Worm (Caenorhabditis elegans): ENCODE results near the gene gmeb-2.

The gmeb-2 gene

ce11 chrX:15892525-15892924 is 13.6 kb downstream of the gmeb-2 start:
- TF ChIP-seq snpc-1.1 (tag; optimal IDR thresholded peaks at IDR 0.05; ENCODE audit: insufficient read depth): peak; percentile 71
- peak; percentile 40 for TF ChIP-seq snpc-4 (GFP tag; optimal IDR thresholded peaks at IDR 0.05)
- peak in 3 of 4 experiments; percentile 58 to 90 (median 88) for TF ChIP-seq snpc-4 (tag; optimal IDR thresholded peaks at IDR 0.05)
- peak; percentile 49; the same call in 1 of the 2 replicates for TF ChIP-seq hmg-1.2 (GFP tag; IDR thresholded peaks at IDR 0.05)
- TF ChIP-seq bed-1 (GFP tag; IDR thresholded peaks at IDR 0.05): no peak

ce11 chrX:15901214-15901613 is 22.3 kb downstream of the gmeb-2 start:
- TF ChIP-seq B0336.3 (GFP tag; IDR thresholded peaks at IDR 0.05): no peak
- peak; percentile 70; the same call in 1 of the 2 replicates for TF ChIP-seq zfh-2 (GFP tag; conservative IDR thresholded peaks at IDR 0.05)
- no peak for TF ChIP-seq nfya-1 (tag; optimal IDR thresholded peaks at IDR 0.05; ENCODE audit: borderline replicate concordance, insufficient read depth)
- TF ChIP-seq snpc-4 (GFP tag; optimal IDR thresholded peaks at IDR 0.05): no peak
- peak in 2 of 4 experiments; percentile 27 to 75 for TF ChIP-seq snpc-4 (tag; optimal IDR thresholded peaks at IDR 0.05)
- no peak for TF ChIP-seq sptf-2 (GFP tag; optimal IDR thresholded peaks at IDR 0.05)

ce11 chrX:15902835-15903234 is 23.9 kb downstream of the gmeb-2 start:
- TF ChIP-seq nhr-80 (tag; optimal IDR thresholded peaks at IDR 0.05) (no peak), nhr-27 (tag; optimal IDR thresholded peaks at IDR 0.05) (no peak), mes-4 (tag; optimal IDR thresholded peaks at IDR 0.05) (no peak), madf-8 (GFP tag; conservative IDR thresholded peaks at IDR 0.05) (no peak), attf-3 (GFP tag; conservative IDR thresholded peaks at IDR 0.05) (no peak), hlh-12 (tag; optimal IDR thresholded peaks at IDR 0.05) (no peak), hmg-20 (GFP tag; IDR thresholded peaks at IDR 0.05) (no peak), F57C9.4 (tag; optimal IDR thresholded peaks at IDR 0.05) (no peak), athp-1 (tag; optimal IDR thresholded peaks at IDR 0.05) (no peak), unc-130 (GFP tag; optimal IDR thresholded peaks at IDR 0.05) (no peak), nfya-1 (tag; optimal IDR thresholded peaks at IDR 0.05; ENCODE audit: borderline replicate concordance, insufficient read depth) (no peak), cebp-1 (GFP tag; IDR thresholded peaks at IDR 0.05) (no peak), cebp-1 (tag; optimal IDR thresholded peaks at IDR 0.05) (no peak), T26A5.8 (tag; optimal IDR thresholded peaks at IDR 0.05) (no peak), xnd-1 (tag; optimal IDR thresholded peaks at IDR 0.05) (no peak), B0035.1 (tag; optimal IDR thresholded peaks at IDR 0.05) (no peak), F57A8.1 (GFP tag; optimal IDR thresholded peaks at IDR 0.05) (no peak), egl-18 (GFP tag; IDR thresholded peaks at IDR 0.05) (no peak), lsy-27 (tag; optimal IDR thresholded peaks at IDR 0.05; ENCODE audit: borderline replicate concordance, insufficient read depth) (no peak), hsf-1 (GFP tag; IDR thresholded peaks at IDR 0.05) (no peak), madf-6 (GFP tag; IDR thresholded peaks at IDR 0.05) (no peak)

ce11 chrX:15910328-15910727 is 31.4 kb downstream of the gmeb-2 start, which contains the start of gene npr-33:
Gene npr-33, plus strand, starts transcription at chrX:15910628.
- TF ChIP-seq ceh-79 (tag; optimal IDR thresholded peaks at IDR 0.05) (no peak), hrde-1 (tag; optimal IDR thresholded peaks at IDR 0.05; ENCODE audit: borderline replicate concordance) (no peak), Y53G8AR.9 (GFP tag; conservative IDR thresholded peaks at IDR 0.05) (no peak)

ce11 chrX:15912841-15913240 is 34.0 kb downstream of the gmeb-2 start:
- peak; percentile 53; the same call in 1 of the 2 replicates for TF ChIP-seq egrh-3 (GFP tag; IDR thresholded peaks at IDR 0.05)
- no peak for TF ChIP-seq T07F8.4 (tag; optimal IDR thresholded peaks at IDR 0.05)
- peak; percentile 84 for TF ChIP-seq zfh-2 (GFP tag; conservative IDR thresholded peaks at IDR 0.05)
- no peak for TF ChIP-seq nhr-120 (GFP tag; IDR thresholded peaks at IDR 0.05)
- TF ChIP-seq zim-3 (tag; optimal IDR thresholded peaks at IDR 0.05): peak; percentile 5
- TF ChIP-seq unc-130 (GFP tag; optimal IDR thresholded peaks at IDR 0.05): no peak

All from whole organism, young adult.